Worm (Caenorhabditis elegans): Measurements from ENCODE around the gene F13A7.11.

Gene F13A7.11

ce11 chrV:16355941-16356340 lies 39.2 kb downstream of the F13A7.11 start (continued):
- TF ChIP-seq nhr-6 (tag; optimal IDR thresholded peaks at IDR 0.05) (peak; percentile 79), lin-13 (GFP tag; optimal IDR thresholded peaks at IDR 0.05) (peak; percentile 6), ztf-7 (tag; optimal IDR thresholded peaks at IDR 0.05) (peak; percentile 55), Y75B8A.6 (GFP tag; IDR thresholded peaks at IDR 0.05) (peak; percentile 36; the same call in 1 of the 2 replicates), spr-1 (tag; optimal IDR thresholded peaks at IDR 0.05) (peak; percentile 74), T20F7.1 (GFP tag; optimal IDR thresholded peaks at IDR 0.05) (no peak), ceh-20 (GFP tag; IDR thresholded peaks at IDR 0.05) (peak; percentile 83), Y5F2A.4 (GFP tag; optimal IDR thresholded peaks at IDR 0.05) (no peak), dmd-6 (GFP tag; IDR thresholded peaks at IDR 0.05) (peak; percentile 96), fos-1 (tag; optimal IDR thresholded peaks at IDR 0.05) (no peak), set-16 (GFP tag; IDR thresholded peaks at IDR 0.05) (peak; percentile 92), nhr-76 (tag; optimal IDR thresholded peaks at IDR 0.05) (no peak), F44E2.7 (GFP tag; IDR thresholded peaks at IDR 0.05) (no peak), nhr-77 (tag; optimal IDR thresholded peaks at IDR 0.05) (peak; percentile 93), ZK546.5 (tag; optimal IDR thresholded peaks at IDR 0.05) (no peak), hlh-11 (tag; optimal IDR thresholded peaks at IDR 0.05) (peak; percentile 97), madf-9 (GFP tag; conservative IDR thresholded peaks at IDR 0.05) (peak; percentile 73), gei-8 (GFP tag; optimal IDR thresholded peaks at IDR 0.05) (peak; percentile 48), ceh-82 (tag; optimal IDR thresholded peaks at IDR 0.05) (no peak), daf-19 (GFP tag; conservative IDR thresholded peaks at IDR 0.05) (no peak), ztf-11 (tag; optimal IDR thresholded peaks at IDR 0.05) (no peak), skn-1 (tag; optimal IDR thresholded peaks at IDR 0.05) (no peak), mdl-1 (tag; optimal IDR thresholded peaks at IDR 0.05) (peak; percentile 85 to 96), nhr-11 (tag; optimal IDR thresholded peaks at IDR 0.05) (peak; percentile 68), unc-130 (GFP tag; optimal IDR thresholded peaks at IDR 0.05) (peak; percentile 32), ceh-62 (tag; optimal IDR thresholded peaks at IDR 0.05) (no peak), dmd-9 (GFP tag; IDR thresholded peaks at IDR 0.05) (peak; percentile 74), dmd-8 (GFP tag; IDR thresholded peaks at IDR 0.05) (0 out of 2 replicates have a peak, but pooled peaks have one; percentile 54), pha-4 (GFP tag; IDR thresholded peaks at IDR 0.05) (peak; percentile 80), pha-4 (tag; optimal IDR thresholded peaks at IDR 0.05) (no peak), egl-27 (tag; optimal IDR thresholded peaks at IDR 0.05) (no peak)

ce11 chrV:16354675-16355074 lies 40.4 kb downstream of the F13A7.11 start:
- TF ChIP-seq daf-19 (GFP tag; conservative IDR thresholded peaks at IDR 0.05) (no peak), tag-97 (GFP tag; IDR thresholded peaks at IDR 0.05) (no peak), dve-1 (tag; optimal IDR thresholded peaks at IDR 0.05; ENCODE audit: insufficient read depth) (peak; percentile 28), lsy-2 (tag; optimal IDR thresholded peaks at IDR 0.05) (peak in 1 of 2 experiments; percentile 31), pha-4 (GFP tag; IDR thresholded peaks at IDR 0.05) (no peak), pha-4 (tag; optimal IDR thresholded peaks at IDR 0.05) (no peak), nhr-10 (tag; optimal IDR thresholded peaks at IDR 0.05) (no peak), daf-16 (GFP tag; optimal IDR thresholded peaks at IDR 0.05) (no peak), daf-16 (tag; optimal IDR thresholded peaks at IDR 0.05) (peak; percentile 12), php-3 (GFP tag; IDR thresholded peaks at IDR 0.05) (no peak), zip-2 (tag; optimal IDR thresholded peaks at IDR 0.05) (no peak), ctbp-1 (GFP tag; IDR thresholded peaks at IDR 0.05) (no peak), hlh-30 (tag; optimal IDR thresholded peaks at IDR 0.05; ENCODE audit: insufficient read depth) (peak; percentile 46), fos-1 (tag; optimal IDR thresholded peaks at IDR 0.05) (no peak), F37D6.2 (tag; optimal IDR thresholded peaks at IDR 0.05) (no peak), mep-1 (tag; optimal IDR thresholded peaks at IDR 0.05) (peak; percentile 0), dpl-1 (GFP tag; optimal IDR thresholded peaks at IDR 0.05) (no peak), nhr-41 (GFP tag; IDR thresholded peaks at IDR 0.05) (no peak), mxl-2 (GFP tag; conservative IDR thresholded peaks at IDR 0.05) (no peak), mdl-1 (tag; optimal IDR thresholded peaks at IDR 0.05) (peak in 1 of 2 experiments; percentile 51), ZK337.2 (GFP tag; IDR thresholded peaks at IDR 0.05) (no peak), nhr-28 (tag; optimal IDR thresholded peaks at IDR 0.05) (peak; percentile 14), unc-130 (GFP tag; optimal IDR thresholded peaks at IDR 0.05) (no peak), mxl-3 (GFP tag; optimal IDR thresholded peaks at IDR 0.05) (peak; percentile 47), unc-39 (tag; optimal IDR thresholded peaks at IDR 0.05) (no peak), ceh-20 (GFP tag; IDR thresholded peaks at IDR 0.05) (no peak), lin-29 (GFP tag; IDR thresholded peaks at IDR 0.05) (no peak), arid-1 (GFP tag; conservative IDR thresholded peaks at IDR 0.05) (no peak), skn-1 (tag; optimal IDR thresholded peaks at IDR 0.05) (no peak), T20F7.1 (GFP tag; optimal IDR thresholded peaks at IDR 0.05) (no peak)
